Worm (Caenorhabditis elegans): ENCODE results near the gene srw-91.
"Not testable (repeated sequence)": the region's sequence is repeated elsewhere in the genome, so short reads cannot be mapped to it uniquely, and the experiment has no call there.

- TF ChIP-seq ama-1 (optimal IDR thresholded peaks at IDR 0.05); ets-7 (tag; optimal IDR thresholded peaks at IDR 0.05); flt-1 (GFP tag; IDR thresholded peaks at IDR 0.05); tra-4 (tag; optimal IDR thresholded peaks at IDR 0.05); hmbx-1 (tag; optimal IDR thresholded peaks at IDR 0.05); tbx-37 (GFP tag; conservative IDR thresholded peaks at IDR 0.05); ceh-13 (GFP tag; optimal IDR thresholded peaks at IDR 0.05); hnd-1 (tag; optimal IDR thresholded peaks at IDR 0.05); pes-1 (GFP tag; IDR thresholded peaks at IDR 0.05); sea-1 (GFP tag; conservative IDR thresholded peaks at IDR 0.05): not testable (repeated sequence)
Observed at ce11 chrV:1693876-1694275, 13.2 kb upstream of the srw-91 start, which contains the start of gene Y46H3C.7.
